Fruit fly (Drosophila melanogaster): ENCODE results near the gene Rsph1.
A peak's percentile ranks its signal among the peaks of the same experiment; 100 is the strongest.

Rsph1 gene

dm6 chr2L:13204151-13204550 lies 20.9 kb downstream of the Rsph1 start:
- TF ChIP-seq ovo (GFP tag; optimal IDR thresholded peaks at IDR 0.05) (peak; percentile 70), cic (GFP tag; optimal IDR thresholded peaks at IDR 0.05) (no peak)

- TF ChIP-seq toe (GFP tag; optimal IDR thresholded peaks at IDR 0.05) (no peak), tj (GFP tag; optimal IDR thresholded peaks at IDR 0.05) (peak; percentile 48), CG14711 (tag; optimal IDR thresholded peaks at IDR 0.05) (peak; percentile 36), Mnt (GFP tag; optimal IDR thresholded peaks at IDR 0.05) (peak; percentile 72), ovo (GFP tag; optimal IDR thresholded peaks at IDR 0.05) (no peak), CG5204 (GFP tag; optimal IDR thresholded peaks at IDR 0.05) (no peak), CG33017 (tag; optimal IDR thresholded peaks at IDR 0.05) (peak; percentile 30), kay (GFP tag; ENCODE audit: borderline replicate concordance) (no peak), CG7045 (GFP tag; optimal IDR thresholded peaks at IDR 0.05) (peak; percentile 57), CG7101 (tag; optimal IDR thresholded peaks at IDR 0.05) (no peak), CG12768 (GFP tag; optimal IDR thresholded peaks at IDR 0.05) (peak; percentile 64), Crg-1 (GFP tag; optimal IDR thresholded peaks at IDR 0.05) (peak; percentile 31), CG11617 (GFP tag; optimal IDR thresholded peaks at IDR 0.05) (peak; percentile 15), cnc (optimal IDR thresholded peaks at IDR 0.05) (no peak), CG1620 (GFP tag; optimal IDR thresholded peaks at IDR 0.05) (peak; percentile 40), cic (GFP tag; optimal IDR thresholded peaks at IDR 0.05) (peak; percentile 54), Clk (GFP tag; optimal IDR thresholded peaks at IDR 0.05) (no peak), pad (GFP tag; optimal IDR thresholded peaks at IDR 0.05) (peak; percentile 22), Hr96 (GFP tag; optimal IDR thresholded peaks at IDR 0.05) (no peak), bab1 (GFP tag; optimal IDR thresholded peaks at IDR 0.05) (no peak)
These were observed 22.0 kb downstream of the Rsph1 start for dm6 chr2L:13205256-13205655.

- peak; percentile 99 for TF ChIP-seq cic (GFP tag; optimal IDR thresholded peaks at IDR 0.05)
- TF ChIP-seq CG12768 (GFP tag; optimal IDR thresholded peaks at IDR 0.05): peak; percentile 93
- peak; percentile 51 for TF ChIP-seq CG7101 (tag; optimal IDR thresholded peaks at IDR 0.05)
- TF ChIP-seq pad (GFP tag; optimal IDR thresholded peaks at IDR 0.05): peak; percentile 72
- peak; percentile 40 for TF ChIP-seq Crg-1 (GFP tag; optimal IDR thresholded peaks at IDR 0.05)
- peak; percentile 63 for TF ChIP-seq Mnt (GFP tag; optimal IDR thresholded peaks at IDR 0.05)
- peak; percentile 22 for TF ChIP-seq CG11617 (GFP tag; optimal IDR thresholded peaks at IDR 0.05)
- peak; percentile 78 for TF ChIP-seq CG33017 (tag; optimal IDR thresholded peaks at IDR 0.05)
- TF ChIP-seq toe (GFP tag; optimal IDR thresholded peaks at IDR 0.05): peak; percentile 1
- TF ChIP-seq Hr96 (GFP tag; optimal IDR thresholded peaks at IDR 0.05): no peak
- no peak for TF ChIP-seq kay (GFP tag; ENCODE audit: borderline replicate concordance)
- TF ChIP-seq Clk (GFP tag; optimal IDR thresholded peaks at IDR 0.05): no peak
- no peak for TF ChIP-seq cnc (optimal IDR thresholded peaks at IDR 0.05)
- TF ChIP-seq CG5204 (GFP tag; optimal IDR thresholded peaks at IDR 0.05): no peak
- TF ChIP-seq bab1 (GFP tag; optimal IDR thresholded peaks at IDR 0.05): peak; percentile 23
- peak; percentile 79 for TF ChIP-seq CG7045 (GFP tag; optimal IDR thresholded peaks at IDR 0.05)
- TF ChIP-seq tj (GFP tag; optimal IDR thresholded peaks at IDR 0.05): peak; percentile 30
- peak; percentile 43 for TF ChIP-seq CG14711 (tag; optimal IDR thresholded peaks at IDR 0.05)
- TF ChIP-seq CG1620 (GFP tag; optimal IDR thresholded peaks at IDR 0.05): peak; percentile 41
- TF ChIP-seq ovo (GFP tag; optimal IDR thresholded peaks at IDR 0.05): no peak
These were observed 22.9 kb downstream of the Rsph1 start for dm6 chr2L:13206077-13206668.

dm6 chr2L:13206857-13207463 lies 23.7 kb downstream of the Rsph1 start:
- TF ChIP-seq ovo (GFP tag; optimal IDR thresholded peaks at IDR 0.05) (peak; percentile 39), Hr96 (GFP tag; optimal IDR thresholded peaks at IDR 0.05) (no peak), CG12768 (GFP tag; optimal IDR thresholded peaks at IDR 0.05) (peak; percentile 9), cic (GFP tag; optimal IDR thresholded peaks at IDR 0.05) (peak; percentile 64), Crg-1 (GFP tag; optimal IDR thresholded peaks at IDR 0.05) (no peak), cnc (optimal IDR thresholded peaks at IDR 0.05) (no peak), CG14711 (tag; optimal IDR thresholded peaks at IDR 0.05) (no peak), CG5204 (GFP tag; optimal IDR thresholded peaks at IDR 0.05) (no peak), CG33017 (tag; optimal IDR thresholded peaks at IDR 0.05) (no peak), CG7045 (GFP tag; optimal IDR thresholded peaks at IDR 0.05) (peak; percentile 45), pad (GFP tag; optimal IDR thresholded peaks at IDR 0.05) (no peak), toe (GFP tag; optimal IDR thresholded peaks at IDR 0.05) (no peak), kay (GFP tag; ENCODE audit: borderline replicate concordance) (peak; percentile 98), Clk (GFP tag; optimal IDR thresholded peaks at IDR 0.05) (no peak), CG11617 (GFP tag; optimal IDR thresholded peaks at IDR 0.05) (no peak), CG7101 (tag; optimal IDR thresholded peaks at IDR 0.05) (peak; percentile 23), CG1620 (GFP tag; optimal IDR thresholded peaks at IDR 0.05) (no peak), bab1 (GFP tag; optimal IDR thresholded peaks at IDR 0.05) (no peak), Mnt (GFP tag; optimal IDR thresholded peaks at IDR 0.05) (peak; percentile 79), tj (GFP tag; optimal IDR thresholded peaks at IDR 0.05) (peak; percentile 91)

- peak; percentile 54 for TF ChIP-seq kay (GFP tag; ENCODE audit: borderline replicate concordance)
These were observed 28.6 kb downstream of the Rsph1 start, which contains the start of gene CG15482 for dm6 chr2L:13211764-13212265. TSS of gene CG15482 (minus strand) at chr2L:13211814.

dm6 chr2L:13215010-13215409 lies 31.8 kb downstream of the Rsph1 start, which contains the start of gene kek4:
TSS of gene kek4 (minus strand) at chr2L:13215350.
- TF ChIP-seq kay (GFP tag; ENCODE audit: borderline replicate concordance) (no peak), pad (GFP tag; optimal IDR thresholded peaks at IDR 0.05) (no peak), CG7045 (GFP tag; optimal IDR thresholded peaks at IDR 0.05) (no peak), CG7101 (tag; optimal IDR thresholded peaks at IDR 0.05) (no peak), bab1 (GFP tag; optimal IDR thresholded peaks at IDR 0.05) (no peak), CG12768 (GFP tag; optimal IDR thresholded peaks at IDR 0.05) (no peak), ovo (GFP tag; optimal IDR thresholded peaks at IDR 0.05) (no peak), Crg-1 (GFP tag; optimal IDR thresholded peaks at IDR 0.05) (no peak), cnc (optimal IDR thresholded peaks at IDR 0.05) (no peak), Clk (GFP tag; optimal IDR thresholded peaks at IDR 0.05) (no peak), CG14711 (tag; optimal IDR thresholded peaks at IDR 0.05) (no peak), Mnt (GFP tag; optimal IDR thresholded peaks at IDR 0.05) (no peak), Hr96 (GFP tag; optimal IDR thresholded peaks at IDR 0.05) (no peak), CG1620 (GFP tag; optimal IDR thresholded peaks at IDR 0.05) (no peak), cic (GFP tag; optimal IDR thresholded peaks at IDR 0.05) (no peak), tj (GFP tag; optimal IDR thresholded peaks at IDR 0.05) (no peak), CG33017 (tag; optimal IDR thresholded peaks at IDR 0.05) (no peak), toe (GFP tag; optimal IDR thresholded peaks at IDR 0.05) (no peak), CG5204 (GFP tag; optimal IDR thresholded peaks at IDR 0.05) (no peak), CG11617 (GFP tag; optimal IDR thresholded peaks at IDR 0.05) (no peak)

All from whole organism, adult.